Worm (Caenorhabditis elegans) whole organism, L4 larva: Measurements from ENCODE around the gene rpia-1.

Experiments used
- D1046.2 ChIP-seq: fragments of 200-800 bp; sonication (Bioruptor generic); IDR thresholded peaks from 2 replicates; pipeline ENCODE4 v1.3.6; 2022; ENCODE audit warnings: missing genetic modification characterization, missing compliant biosample characterization
- F10B5.3 ChIP-seq: sonication (generic microtip); optimal IDR thresholded peaks from 2 replicates; lab custom pipeline; 2016; ENCODE audit warnings: mild to moderate bottlenecking, missing genetic modification characterization, missing compliant biosample characterization
- F26F4.8 ChIP-seq: fragments of 200-800 bp; sonication (Bioruptor generic); conservative IDR thresholded peaks from 2 replicates; pipeline ENCODE4 v1.3.6; 2022; ENCODE audit warnings: missing genetic modification characterization, missing compliant biosample characterization
- F49E8.2 ChIP-seq: sonication (generic microtip); optimal IDR thresholded peaks from 2 replicates; lab custom pipeline; 2016; ENCODE audit warnings: missing compliant biosample characterization, mild to moderate bottlenecking, missing genetic modification characterization, borderline replicate concordance
- T20F7.1 ChIP-seq: fragments of 200-800 bp; sonication (Bioruptor generic); optimal IDR thresholded peaks from 2 replicates; lab custom pipeline; 2018; ENCODE audit warnings: mild to moderate bottlenecking, missing genetic modification characterization, missing compliant biosample characterization
- T26A8.4 ChIP-seq: fragments of 200-800 bp; sonication (Bioruptor generic); IDR thresholded peaks from 2 replicates; pipeline ENCODE4 v1.3.6; 2022; ENCODE audit warnings: missing genetic modification characterization, missing compliant biosample characterization
- Y105C5A.15 ChIP-seq: fragments of 200-800 bp; sonication (Bioruptor generic); IDR thresholded peaks from 2 replicates; pipeline ENCODE4 v1.3.6; 2022; ENCODE audit warnings: missing genetic modification characterization, missing compliant biosample characterization
- Y48G9A.11 ChIP-seq: fragments of 200-800 bp; sonication (Bioruptor generic); IDR thresholded peaks from 2 replicates; pipeline ENCODE4 v1.3.6; 2022; ENCODE audit warnings: missing genetic modification reagents, missing genetic modification characterization, missing compliant biosample characterization
- Y75B8A.6 ChIP-seq: fragments of 200-800 bp; sonication (Bioruptor generic); IDR thresholded peaks from 2 replicates; pipeline ENCODE4 v1.3.6; 2022; ENCODE audit warnings: missing genetic modification reagents, missing genetic modification characterization, missing compliant biosample characterization
- ZK337.2 ChIP-seq: fragments of 200-800 bp; sonication (Bioruptor generic); IDR thresholded peaks from 2 replicates; pipeline ENCODE4 v1.3.6; 2022; ENCODE audit warnings: missing genetic modification reagents, missing genetic modification characterization, missing compliant biosample characterization
- aha-1 ChIP-seq: fragments of 150-350 bp; peaks from one replicate; lab custom pipeline; 2014; ENCODE audit warnings: missing biosample characterization, missing genetic modification characterization
- arid-1 ChIP-seq: fragments of 200-800 bp; sonication (Bioruptor generic); conservative IDR thresholded peaks from 2 replicates; pipeline ENCODE4 v1.3.6; 2022; ENCODE audit warnings: missing genetic modification reagents, missing genetic modification characterization, missing compliant biosample characterization
- ceh-20 ChIP-seq: fragments of 200-800 bp; sonication (Bioruptor generic); IDR thresholded peaks from 2 replicates; pipeline ENCODE4 v1.3.6; 2022; ENCODE audit warnings: missing genetic modification reagents, missing genetic modification characterization, missing compliant biosample characterization
- ceh-44 ChIP-seq: fragments of 200-800 bp; sonication (Bioruptor generic); IDR thresholded peaks from 2 replicates; pipeline ENCODE4 v1.3.6; 2022; ENCODE audit warnings: missing genetic modification reagents, missing genetic modification characterization, missing compliant biosample characterization
- dve-1 ChIP-seq: sonication (generic microtip); optimal IDR thresholded peaks from 2 replicates; lab custom pipeline; 2017; ENCODE audit warnings: antibody characterized with exemption, mild to moderate bottlenecking, missing genetic modification characterization, missing compliant biosample characterization; ENCODE audit not compliant: insufficient read depth
- fkh-10 ChIP-seq: fragments of 150-350 bp; optimal IDR thresholded peaks from 2 replicates; lab custom pipeline; 2014; ENCODE audit warnings: missing biosample characterization, missing genetic modification reagents, missing genetic modification characterization
- hlh-11 ChIP-seq: fragments of 200-800 bp; sonication (Bioruptor generic); optimal IDR thresholded peaks from 2 replicates; lab custom pipeline; 2018; ENCODE audit warnings: mild to moderate bottlenecking, missing genetic modification characterization, missing compliant biosample characterization
- hmg-1.1 ChIP-seq: fragments of 200-800 bp; sonication (Bioruptor generic); IDR thresholded peaks from 2 replicates; pipeline ENCODE4 v1.3.6; 2022; ENCODE audit warnings: missing genetic modification reagents, missing genetic modification characterization, missing compliant biosample characterization
- lim-7 ChIP-seq: fragments of 200-800 bp; sonication (Bioruptor generic); IDR thresholded peaks from 2 replicates; pipeline ENCODE4 v1.3.6; 2022; ENCODE audit warnings: missing genetic modification characterization, missing compliant biosample characterization
- lin-1 ChIP-seq: fragments of 200-800 bp; sonication (Bioruptor generic); IDR thresholded peaks from 2 replicates; pipeline ENCODE4 v1.3.6; 2022; ENCODE audit warnings: missing genetic modification reagents, missing genetic modification characterization, missing compliant biosample characterization
- lin-13 ChIP-seq: fragments of 150-350 bp; optimal IDR thresholded peaks from 2 replicates; lab custom pipeline; 2014; ENCODE audit warnings: missing biosample characterization, missing genetic modification reagents, missing genetic modification characterization
- madf-5 ChIP-seq, 2 experiments: fragments of 200-800 bp; sonication (Bioruptor generic); IDR thresholded peaks; 2 replicates each; pipeline ENCODE4 v1.3.6; 2022; ENCODE audit warnings: missing compliant biosample characterization in 2 of 2, missing genetic modification characterization in 2 of 2
- mdl-1 ChIP-seq, 2 experiments: fragments of 150-350 bp in 1 of 2; sonication (generic microtip) in 1 of 2; optimal IDR thresholded peaks; 2 replicates each; lab custom pipeline; 2014 to 2017; ENCODE audit warnings: missing biosample characterization in 2 of 2, missing genetic modification characterization in 2 of 2
- mdt-29 ChIP-seq: fragments of 200-800 bp; sonication (Bioruptor generic); IDR thresholded peaks from 2 replicates; pipeline ENCODE4 v1.3.6; 2022; ENCODE audit warnings: missing genetic modification reagents, missing genetic modification characterization, missing compliant biosample characterization
- nhr-10 ChIP-seq: fragments of 150-350 bp; optimal IDR thresholded peaks from 2 replicates; lab custom pipeline; 2014; ENCODE audit warnings: missing biosample characterization, missing genetic modification characterization
- nhr-11 ChIP-seq: fragments of 150-350 bp; optimal IDR thresholded peaks from 2 replicates; lab custom pipeline; 2014; ENCODE audit warnings: missing biosample characterization, missing genetic modification characterization
- nhr-237 ChIP-seq: sonication (generic microtip); optimal IDR thresholded peaks from 2 replicates; lab custom pipeline; 2017; ENCODE audit warnings: missing biosample characterization, missing genetic modification characterization
- nhr-6 ChIP-seq: fragments of 150-350 bp; optimal IDR thresholded peaks from 2 replicates; lab custom pipeline; 2014; ENCODE audit warnings: missing biosample characterization, missing genetic modification characterization
- nhr-76 ChIP-seq: fragments of 150-350 bp; optimal IDR thresholded peaks from 2 replicates; lab custom pipeline; 2014; ENCODE audit warnings: missing biosample characterization, missing genetic modification characterization
- pha-4 ChIP-seq, 2 experiments: fragments of 150-350 bp in 1 of 2; fragments of 200-800 bp in 1 of 2; sonication (Bioruptor generic) in 1 of 2; IDR thresholded peaks in 1 of 2; optimal IDR thresholded peaks in 1 of 2; 2 replicates each; pipeline versions ENCODE4 v1.3.6 to Lab custom; 2014 to 2022; ENCODE audit warnings: missing genetic modification characterization in 2 of 2, missing genetic modification reagents in 2 of 2, missing biosample characterization in 1 of 2, missing compliant biosample characterization in 1 of 2
- sdz-12 ChIP-seq: fragments of 200-800 bp; sonication (Bioruptor generic); optimal IDR thresholded peaks from 2 replicates; lab custom pipeline; 2018; ENCODE audit warnings: mild to moderate bottlenecking, missing genetic modification characterization, missing compliant biosample characterization
- spr-3 ChIP-seq: fragments of 200-800 bp; sonication (Bioruptor generic); optimal IDR thresholded peaks from 2 replicates; lab custom pipeline; 2018; ENCODE audit warnings: mild to moderate bottlenecking, missing genetic modification characterization, missing compliant biosample characterization
- tra-1 ChIP-seq: fragments of 200-800 bp; sonication (Bioruptor generic); IDR thresholded peaks from 2 replicates; pipeline ENCODE4 v1.3.6; 2022; ENCODE audit warnings: missing genetic modification reagents, missing genetic modification characterization, missing compliant biosample characterization
- unc-130 ChIP-seq: sonication (generic microtip); optimal IDR thresholded peaks from 2 replicates; lab custom pipeline; 2016; ENCODE audit warnings: missing genetic modification reagents, missing genetic modification characterization, missing compliant biosample characterization
- unc-62 ChIP-seq, 3 experiments: fragments of 150-350 bp in 1 of 3; sonication (generic microtip); optimal IDR thresholded peaks in 2 of 3; peaks in 1 of 3; 1 replicate in 1 of 3; 2 replicates in 2 of 3; lab custom pipeline; 2014 to 2017; ENCODE audit warnings: missing biosample characterization in 3 of 3, missing genetic modification characterization in 3 of 3, missing genetic modification reagents in 3 of 3, missing genotype in 1 of 3
- zag-1 ChIP-seq: fragments of 150-350 bp; optimal IDR thresholded peaks from 2 replicates; lab custom pipeline; 2014; ENCODE audit warnings: missing biosample characterization, missing genetic modification characterization
- zip-11 ChIP-seq: fragments of 200-800 bp; sonication (Bioruptor generic); IDR thresholded peaks from 2 replicates; pipeline ENCODE4 v1.3.6; 2022; ENCODE audit warnings: missing genetic modification characterization, missing compliant biosample characterization

The rpia-1 gene

DNA sequence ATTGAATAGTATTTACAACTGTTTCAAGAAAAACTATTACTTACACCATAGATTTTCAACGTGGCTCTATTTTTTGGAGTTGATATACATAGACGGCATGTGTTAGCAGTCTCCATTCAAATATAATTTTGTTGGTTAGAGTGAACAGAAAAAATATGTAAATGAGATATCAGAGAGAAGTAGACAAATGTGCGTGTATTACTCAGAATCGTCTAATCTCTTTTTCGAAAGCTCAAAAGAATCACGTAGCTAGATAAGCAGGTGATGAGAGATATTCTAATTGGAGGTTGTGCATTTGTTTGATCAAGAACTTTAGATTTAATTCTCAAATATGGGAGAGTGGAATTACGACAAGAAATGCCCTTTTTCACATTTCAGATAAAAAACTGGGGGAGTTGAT is 32.4 kb upstream of the rpia-1 start, which contains the start of gene ZK418.10:
Gene ZK418.10, minus strand, starts transcription at position 148 of the 400 bp plus-strand sequence.
- TF ChIP-seq mdl-1 (tag; optimal IDR thresholded peaks at IDR 0.05; lab: Kevin White, UChicago) (no peak), nhr-11 (peak; percentile 13), F26F4.8 (GFP tag; lab: Robert Waterston, UW) (no peak)

DNA sequence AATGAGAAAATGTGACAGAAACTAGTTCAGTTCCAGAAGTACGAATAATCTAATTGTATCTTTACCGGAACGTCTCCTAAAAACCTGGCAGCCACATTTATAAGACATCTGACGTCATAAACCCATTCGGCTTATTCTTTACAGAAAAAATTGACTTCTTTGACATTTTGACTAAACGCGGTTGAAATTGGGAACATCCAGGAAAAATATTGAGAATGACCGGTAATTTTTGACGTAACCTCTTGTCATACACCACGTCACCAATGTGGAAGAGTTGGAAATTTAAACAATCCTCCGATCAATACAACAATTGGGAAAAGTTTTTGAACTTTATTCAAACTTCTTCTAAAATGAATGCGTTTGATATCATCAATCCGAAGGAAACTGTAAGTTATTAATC is 31.9 kb upstream of the rpia-1 start, which contains the start of gene ZK418.2:
Gene ZK418.2, plus strand, starts transcription at position 301 of the 400 bp plus-strand sequence.
- TF ChIP-seq ceh-44 (GFP tag; lab: Robert Waterston, UW) (no peak), aha-1 (peak; percentile 57)

DNA sequence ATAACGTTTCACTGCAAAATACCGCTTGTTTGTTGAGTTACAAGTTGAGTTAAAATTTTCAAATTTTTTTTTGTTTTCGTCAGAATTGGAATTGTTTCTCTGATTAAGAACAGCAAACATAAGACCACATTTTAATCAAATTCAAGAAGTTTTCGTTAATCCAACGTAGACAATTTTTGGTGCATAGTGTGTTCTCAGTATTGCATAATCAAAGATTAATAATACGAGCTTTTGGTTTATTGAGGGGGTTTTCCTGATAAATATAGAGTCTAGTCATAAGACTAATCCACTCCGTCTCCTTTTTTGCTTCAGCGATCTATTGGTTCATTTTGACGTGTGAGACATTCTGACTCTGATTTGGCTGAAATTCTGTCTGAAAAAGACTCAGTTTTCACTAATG is 27.8 kb upstream of the rpia-1 start, which contains the start of gene nhr-9:
Gene nhr-9, plus strand, starts transcription at position 307 of the 400 bp plus-strand sequence.
- TF ChIP-seq hlh-11 (tag; lab: Kevin White, UChicago) (no peak), nhr-10 (no peak), zip-11 (GFP tag; lab: Robert Waterston, UW) (no peak), pha-4 (GFP tag; IDR thresholded peaks at IDR 0.05; lab: Robert Waterston, UW) (no peak), pha-4 (tag; optimal IDR thresholded peaks at IDR 0.05; lab: Kevin White, UChicago) (no peak), tra-1 (no peak), F10B5.3 (tag; lab: Kevin White, UChicago) (no peak), sdz-12 (GFP tag; lab: Kevin White, UChicago) (no peak)

- TF ChIP-seq aha-1: peak; percentile 96
- no peak for TF ChIP-seq lin-1 (GFP tag; lab: Robert Waterston, UW)
These were observed 26.4 kb upstream of the rpia-1 start for ce11 chrIII:7096481-7096880.

ce11 chrIII:7100001-7100400 is 22.9 kb upstream of the rpia-1 start, which contains the start of gene ZK418.11:
TSS of gene ZK418.11 (plus strand) at chrIII:7100289.
- TF ChIP-seq dve-1 (tag; lab: Kevin White, UChicago) (no peak), T26A8.4 (GFP tag; lab: Robert Waterston, UW) (no peak), hmg-1.1 (no peak), nhr-76 (tag; lab: Kevin White, UChicago) (no peak), ceh-20 (GFP tag; lab: Robert Waterston, UW) (no peak), nhr-6 (no peak)

ce11 chrIII:7101814-7102477 is 21.0 kb upstream of the rpia-1 start:
- peak in 1 of 2 experiments; percentile 35; a peak in 1 of 4 replicates for TF ChIP-seq madf-5 (GFP tag; IDR thresholded peaks at IDR 0.05; lab: Robert Waterston, UW)
- 0 out of 2 replicates have a peak, but pooled peaks have one; percentile 9 for TF ChIP-seq Y105C5A.15
- TF ChIP-seq unc-130: peak; percentile 79
- TF ChIP-seq lim-7 (GFP tag; lab: Robert Waterston, UW): 0 out of 2 replicates have a peak, but pooled peaks have one; percentile 43
- 0 out of 2 replicates have a peak, but pooled peaks have one; percentile 31 for TF ChIP-seq lin-1 (GFP tag; lab: Robert Waterston, UW)
- TF ChIP-seq zag-1: no peak
- TF ChIP-seq D1046.2 (GFP tag; lab: Robert Waterston, UW): 0 out of 2 replicates have a peak, but pooled peaks have one; percentile 13
- TF ChIP-seq arid-1 (GFP tag; lab: Robert Waterston, UW): 0 out of 2 replicates have a peak, but pooled peaks have one; percentile 20
- peak; percentile 25 for TF ChIP-seq F49E8.2 (tag; lab: Kevin White, UChicago)
- TF ChIP-seq mdl-1 (tag; optimal IDR thresholded peaks at IDR 0.05; lab: Kevin White, UChicago): no peak

DNA sequence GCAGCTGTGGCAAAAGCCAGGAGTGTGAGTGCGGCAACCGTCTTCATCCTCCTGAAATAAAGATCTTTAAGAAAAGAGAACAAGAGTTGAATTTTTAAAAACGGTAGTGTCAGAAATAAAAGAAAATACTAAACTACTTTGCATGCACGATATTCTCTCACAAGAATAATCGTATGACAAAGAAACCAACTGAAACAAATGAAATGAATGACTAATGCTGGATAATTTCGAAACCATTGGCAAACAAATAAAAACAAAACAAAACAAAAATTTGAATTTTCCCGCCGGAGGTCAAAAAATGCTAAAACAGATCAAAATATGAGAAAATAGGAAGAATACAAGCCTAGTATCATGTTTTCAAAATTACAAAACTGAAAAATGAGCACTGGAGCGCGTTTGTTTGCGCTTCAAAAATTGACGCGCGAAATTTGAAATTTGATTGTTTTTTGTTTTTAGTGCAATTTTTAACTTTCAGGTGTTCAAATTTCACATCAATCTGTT is 18.9 kb upstream of the rpia-1 start, which contains the start of gene cpg-2:
Gene cpg-2, minus strand, starts transcription at position 51 of the 501 bp plus-strand sequence.
- TF ChIP-seq mdt-29 (no peak), nhr-237 (no peak), unc-62 (GFP tag; optimal IDR thresholded peaks at IDR 0.05 in 1 of 2; lab: Kevin White, UChicago) (no peak), unc-62 (tag; optimal IDR thresholded peaks at IDR 0.05; lab: Kevin White, UChicago) (no peak), spr-3 (GFP tag; lab: Kevin White, UChicago) (no peak), nhr-6 (no peak), Y48G9A.11 (GFP tag; lab: Robert Waterston, UW) (peak; percentile 86), dve-1 (tag; lab: Kevin White, UChicago) (no peak), lin-13 (GFP tag; lab: Kevin White, UChicago) (no peak), ceh-44 (GFP tag; lab: Robert Waterston, UW) (no peak), ZK337.2 (no peak), fkh-10 (GFP tag; lab: Kevin White, UChicago) (no peak), T20F7.1 (GFP tag; lab: Kevin White, UChicago) (no peak), Y75B8A.6 (GFP tag; lab: Robert Waterston, UW) (no peak), nhr-76 (tag; lab: Kevin White, UChicago) (no peak)
